Fruit fly (Drosophila melanogaster): ENCODE measurements around the gene CG17734.
A peak's percentile ranks its signal among the peaks of the same experiment; 100 is the strongest.

Gene CG17734

DNA sequence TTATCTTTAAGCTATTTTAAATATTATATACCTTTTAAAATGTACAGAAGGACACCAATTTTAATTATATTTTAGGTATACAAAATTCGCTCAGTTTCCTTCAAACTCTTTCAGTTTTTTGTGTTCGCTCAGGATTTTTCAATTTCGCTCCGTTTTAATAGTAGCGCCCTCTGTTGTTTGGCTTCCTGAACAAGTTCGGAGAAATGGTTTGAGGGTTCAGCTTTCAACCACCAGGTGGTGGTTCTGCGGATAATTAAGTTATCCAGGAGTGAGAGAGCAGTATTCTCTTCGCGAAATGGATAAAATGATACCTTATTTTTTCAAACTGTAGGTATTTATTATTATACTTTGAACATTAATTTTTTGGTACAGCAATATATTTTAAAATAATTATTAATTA, 25.2 kb upstream of the CG17734 start (continued):
- TF ChIP-seq CG1233 (GFP tag; optimal IDR thresholded peaks at IDR 0.05) (peak; percentile 76), fru (optimal IDR thresholded peaks at IDR 0.05) (no peak), insv (GFP tag; optimal IDR thresholded peaks at IDR 0.05) (peak in 1 of 2 experiments; percentile 65), Asciz (GFP tag; optimal IDR thresholded peaks at IDR 0.05) (peak; percentile 77), Ada2b (GFP tag; IDR thresholded peaks at IDR 0.05) (peak; percentile 56; the same call in 1 of the 2 replicates), HHEX (GFP tag; optimal IDR thresholded peaks at IDR 0.05) (peak; percentile 73), unpg (GFP tag; optimal IDR thresholded peaks at IDR 0.05) (no peak), tgo (GFP tag; IDR thresholded peaks at IDR 0.05) (peak; percentile 29; the same call in 1 of the 3 replicates), Atf-2 (GFP tag; optimal IDR thresholded peaks at IDR 0.05) (peak; percentile 47), rib (GFP tag; IDR thresholded peaks at IDR 0.05) (no peak), CG15011 (GFP tag; optimal IDR thresholded peaks at IDR 0.05) (peak; percentile 31), phol (tag; optimal IDR thresholded peaks at IDR 0.05) (peak; percentile 48), CG13424 (tag; optimal IDR thresholded peaks at IDR 0.05) (peak; percentile 74), slou (GFP tag; optimal IDR thresholded peaks at IDR 0.05) (peak; percentile 18), yki (optimal IDR thresholded peaks at IDR 0.05) (no peak), CrebB (tag; optimal IDR thresholded peaks at IDR 0.05) (peak; percentile 52), CG7271 (tag; optimal IDR thresholded peaks at IDR 0.05) (peak; percentile 88), luna (GFP tag; optimal IDR thresholded peaks at IDR 0.05) (no peak), sna (GFP tag; IDR thresholded peaks at IDR 0.05; ENCODE audit: partially characterized antibody) (no peak), MTF-1 (GFP tag; optimal IDR thresholded peaks at IDR 0.05; ENCODE audit: borderline replicate concordance) (peak; percentile 88), sim (GFP tag; IDR thresholded peaks at IDR 0.05) (peak; percentile 52; the same call in 1 of the 2 replicates), klu (GFP tag; IDR thresholded peaks at IDR 0.05) (no peak), CG5953 (GFP tag; IDR thresholded peaks at IDR 0.05) (no peak; the same call in 1 of the 2 replicates), pfk (GFP tag; optimal IDR thresholded peaks at IDR 0.05) (peak; percentile 59), Abd-B (GFP tag; optimal IDR thresholded peaks at IDR 0.05) (no peak), Sry-β (GFP tag; optimal IDR thresholded peaks at IDR 0.05) (peak; percentile 60), jumu (GFP tag; optimal IDR thresholded peaks at IDR 0.05) (peak; percentile 1), CG15514 (GFP tag; optimal IDR thresholded peaks at IDR 0.05) (peak; percentile 63), CG8281 (tag; optimal IDR thresholded peaks at IDR 0.05) (peak; percentile 48), CG17385 (GFP tag; optimal IDR thresholded peaks at IDR 0.05) (peak; percentile 71), h (optimal IDR thresholded peaks at IDR 0.05) (peak; percentile 59), CG17568 (GFP tag; optimal IDR thresholded peaks at IDR 0.05) (peak; percentile 74), CG3065 (GFP tag; optimal IDR thresholded peaks at IDR 0.05) (peak; percentile 44), CG12104 (GFP tag; optimal IDR thresholded peaks at IDR 0.05) (peak; percentile 48), CG6175 (GFP tag; IDR thresholded peaks at IDR 0.05) (no peak), Jarid2 (GFP tag; optimal IDR thresholded peaks at IDR 0.05) (peak; percentile 66), Oli (tag; optimal IDR thresholded peaks at IDR 0.05) (peak; percentile 66), mirr (GFP tag; optimal IDR thresholded peaks at IDR 0.05) (no peak), CG4282 (GFP tag; optimal IDR thresholded peaks at IDR 0.05) (no peak), CG4328 (GFP tag; optimal IDR thresholded peaks at IDR 0.05) (peak; percentile 45), CG5245 (GFP tag; optimal IDR thresholded peaks at IDR 0.05) (peak; percentile 84), CG12744 (GFP tag; optimal IDR thresholded peaks at IDR 0.05) (peak; percentile 37), CG8765 (GFP tag; IDR thresholded peaks at IDR 0.05) (no peak), CG6854 (GFP tag; optimal IDR thresholded peaks at IDR 0.05) (peak; percentile 63), fd64A (GFP tag; optimal IDR thresholded peaks at IDR 0.05) (peak; percentile 66), CG17186 (GFP tag; optimal IDR thresholded peaks at IDR 0.05) (peak; percentile 43), dmrt99B (tag; optimal IDR thresholded peaks at IDR 0.05) (no peak), HmgD (GFP tag; optimal IDR thresholded peaks at IDR 0.05) (no peak), maf-S (GFP tag; optimal IDR thresholded peaks at IDR 0.05) (peak; percentile 39), dati (GFP tag; IDR thresholded peaks at IDR 0.05) (no peak), Hand (GFP tag; optimal IDR thresholded peaks at IDR 0.05) (peak; percentile 54)
